Worm (Caenorhabditis elegans) whole organism, L2 larva: ENCODE results near the gene pgp-11.

Source experiments
- ama-1 ChIP-seq: fragments of 150-350 bp; optimal IDR thresholded peaks from 2 replicates; lab custom pipeline; 2018; ENCODE audit warnings: inconsistent platforms
- blmp-1 ChIP-seq: sonication (generic microtip); optimal IDR thresholded peaks from 2 replicates; lab custom pipeline; 2017; ENCODE audit warnings: missing genetic modification characterization, mild to moderate bottlenecking, missing compliant biosample characterization, antibody characterized with exemption, moderate library complexity; ENCODE audit not compliant: insufficient read depth
- nhr-23 ChIP-seq: fragments of 150-350 bp; optimal IDR thresholded peaks from 2 replicates; lab custom pipeline; 2014; ENCODE audit warnings: missing biosample characterization, missing genetic modification reagents, missing genetic modification characterization
- skn-1 ChIP-seq: sonication (generic microtip); optimal IDR thresholded peaks from 2 replicates; lab custom pipeline; 2017; ENCODE audit warnings: missing biosample characterization, missing genetic modification characterization
- ztf-11 ChIP-seq: sonication (generic microtip); optimal IDR thresholded peaks from 2 replicates; lab custom pipeline; 2017; ENCODE audit warnings: missing biosample characterization, missing genetic modification characterization

ce11 chrII:8020580-8021044 is 16.6 kb upstream of the pgp-11 start:
- TF ChIP-seq skn-1 (no peak), nhr-23 (no peak), ztf-11 (tag; lab: Kevin White, UChicago) (no peak), blmp-1 (peak; percentile 14), ama-1 (lab: Kevin White, UChicago) (no peak)
